Fruit fly (Drosophila melanogaster): ENCODE results near the gene Scsalpha1.
A peak's percentile ranks its signal among the peaks of the same experiment; 100 is the strongest.

Scsalpha1 gene

DNA sequence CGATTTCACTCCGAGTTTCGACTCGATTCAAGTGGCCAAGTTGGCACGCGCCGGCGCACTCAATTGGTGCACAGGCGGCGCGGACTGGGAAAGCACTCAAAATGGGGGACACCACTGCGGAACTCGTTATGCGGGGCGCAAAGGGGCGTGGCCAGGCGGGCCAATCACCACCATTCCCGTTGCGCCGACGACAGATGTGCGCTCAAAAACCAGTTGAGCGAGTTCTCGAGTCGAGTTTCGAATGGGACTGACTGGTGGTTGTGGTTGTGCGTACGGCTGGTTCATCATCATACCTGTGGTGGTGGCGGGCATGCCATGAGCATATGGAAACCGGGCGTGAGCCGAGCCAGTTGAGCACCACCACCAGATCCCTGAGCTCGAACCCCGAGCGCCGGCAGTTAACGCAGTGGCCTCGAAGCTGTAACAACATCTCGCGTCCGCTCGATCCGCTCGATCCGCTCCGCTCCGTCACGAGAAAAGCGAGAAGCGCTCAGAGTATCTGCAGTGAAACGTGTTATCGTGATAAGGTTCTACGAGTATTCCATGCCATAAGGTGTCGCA, 31.9 kb downstream of the Scsalpha1 start, which contains the start of gene Awh:
Gene Awh, plus strand, starts transcription at position 392 of the 561 bp plus-strand sequence.
- peak; percentile 67 for TF ChIP-seq CrebA (GFP tag; optimal IDR thresholded peaks at IDR 0.05; ENCODE audit: borderline replicate concordance)
- TF ChIP-seq Dif (GFP tag; optimal IDR thresholded peaks at IDR 0.05; ENCODE audit: partially characterized antibody) = peak; percentile 93
- peak; percentile 67 for TF ChIP-seq h (GFP tag; optimal IDR thresholded peaks at IDR 0.05)
- peak in 1 of 2 experiments; percentile 54 for TF ChIP-seq dl (GFP tag; optimal IDR thresholded peaks at IDR 0.05; ENCODE audit: insufficient read depth in 1 of 2, partially characterized antibody in 2 of 2)
- peak; percentile 27 for TF ChIP-seq Jra (GFP tag; optimal IDR thresholded peaks at IDR 0.05)
- peak; percentile 96 for TF ChIP-seq Vsx2 (GFP tag; optimal IDR thresholded peaks at IDR 0.05; ENCODE audit: partially characterized antibody)
- TF ChIP-seq Hnf4 (GFP tag; optimal IDR thresholded peaks at IDR 0.05) = no peak
- TF ChIP-seq tai (GFP tag; optimal IDR thresholded peaks at IDR 0.05) = no peak
- TF ChIP-seq fru (GFP tag; optimal IDR thresholded peaks at IDR 0.05) = peak; percentile 14
- TF ChIP-seq Rel (GFP tag; optimal IDR thresholded peaks at IDR 0.05) = no peak
- TF ChIP-seq Rel (tag; optimal IDR thresholded peaks at IDR 0.05) = no peak

dm6 chr3L:3847810-3848326, 33.9 kb downstream of the Scsalpha1 start:
- TF ChIP-seq Rel (GFP tag; optimal IDR thresholded peaks at IDR 0.05) (no peak), Rel (tag; optimal IDR thresholded peaks at IDR 0.05) (no peak), Dfd (GFP tag; optimal IDR thresholded peaks at IDR 0.05) (no peak), Hr83 (GFP tag; optimal IDR thresholded peaks at IDR 0.05; ENCODE audit: poor library complexity, severe bottlenecking) (no peak)

DNA sequence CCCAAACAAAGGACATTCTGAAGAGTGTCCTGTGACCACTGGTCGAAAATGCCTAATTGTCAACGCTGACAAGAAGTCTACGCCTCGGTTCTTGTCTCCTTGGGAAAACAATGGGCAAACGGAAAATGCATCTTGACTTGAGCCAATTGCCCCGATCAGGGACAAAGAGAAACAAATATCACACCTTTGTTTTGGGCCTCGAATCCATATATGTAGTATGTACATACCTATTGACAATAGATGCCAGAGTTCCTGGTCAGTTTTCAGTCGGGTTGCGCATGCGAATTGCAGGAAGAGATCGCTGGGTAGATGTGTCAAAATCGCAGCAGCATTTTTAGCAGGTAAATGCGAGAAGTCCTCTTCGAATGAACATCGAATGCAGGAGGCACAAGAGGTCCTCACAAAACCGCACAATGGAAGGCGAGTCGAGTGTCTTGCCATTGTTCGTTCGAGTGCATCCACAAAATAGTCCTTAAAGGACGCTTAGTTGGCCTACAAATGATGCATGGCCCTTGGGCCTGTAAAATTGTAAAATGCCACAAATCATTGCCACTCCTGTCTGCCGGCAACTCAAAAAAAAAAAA, 34.8 kb downstream of the Scsalpha1 start:
- TF ChIP-seq psq (GFP tag; optimal IDR thresholded peaks at IDR 0.05) (no peak), foxo (GFP tag; optimal IDR thresholded peaks at IDR 0.05) (no peak), Hr78 (GFP tag; optimal IDR thresholded peaks at IDR 0.05) (no peak), br (GFP tag; optimal IDR thresholded peaks at IDR 0.05) (no peak), pan (optimal IDR thresholded peaks at IDR 0.05) (no peak), Sp1 (GFP tag; optimal IDR thresholded peaks at IDR 0.05) (no peak)

dm6 chr3L:3849763-3850162, 35.8 kb downstream of the Scsalpha1 start:
- no peak for TF ChIP-seq sv (GFP tag; optimal IDR thresholded peaks at IDR 0.05)
- no peak for TF ChIP-seq Rel (GFP tag; optimal IDR thresholded peaks at IDR 0.05)
- TF ChIP-seq Rel (tag; optimal IDR thresholded peaks at IDR 0.05) = no peak
- no peak for TF ChIP-seq Myc (optimal IDR thresholded peaks at IDR 0.05)
- TF ChIP-seq Hr83 (GFP tag; optimal IDR thresholded peaks at IDR 0.05; ENCODE audit: poor library complexity, severe bottlenecking) = no peak
- TF ChIP-seq dl (GFP tag; optimal IDR thresholded peaks at IDR 0.05; ENCODE audit: insufficient read depth in 1 of 2, partially characterized antibody in 2 of 2) = no peak
- no peak for TF ChIP-seq Dfd (GFP tag; optimal IDR thresholded peaks at IDR 0.05)
- TF ChIP-seq br (GFP tag; optimal IDR thresholded peaks at IDR 0.05) = no peak
- TF ChIP-seq usp (GFP tag; optimal IDR thresholded peaks at IDR 0.05) = no peak
- no peak for TF ChIP-seq ey (GFP tag; optimal IDR thresholded peaks at IDR 0.05)
- TF ChIP-seq sage (GFP tag; optimal IDR thresholded peaks at IDR 0.05) = no peak
- no peak for TF ChIP-seq GATAd (GFP tag; optimal IDR thresholded peaks at IDR 0.05)
- no peak for TF ChIP-seq h (GFP tag; optimal IDR thresholded peaks at IDR 0.05)
- no peak for TF ChIP-seq pan (optimal IDR thresholded peaks at IDR 0.05)
- TF ChIP-seq brk (GFP tag; optimal IDR thresholded peaks at IDR 0.05) = no peak
- TF ChIP-seq jim (GFP tag; optimal IDR thresholded peaks at IDR 0.05) = no peak
- no peak for TF ChIP-seq Vsx2 (GFP tag; optimal IDR thresholded peaks at IDR 0.05; ENCODE audit: partially characterized antibody)
- TF ChIP-seq dmrt93B (GFP tag; optimal IDR thresholded peaks at IDR 0.05) = no peak

- TF ChIP-seq psq (GFP tag; optimal IDR thresholded peaks at IDR 0.05) = no peak
- no peak for TF ChIP-seq Vsx2 (GFP tag; optimal IDR thresholded peaks at IDR 0.05; ENCODE audit: partially characterized antibody)
- TF ChIP-seq ey (GFP tag; optimal IDR thresholded peaks at IDR 0.05) = no peak
- TF ChIP-seq Sp1 (GFP tag; optimal IDR thresholded peaks at IDR 0.05) = no peak
- TF ChIP-seq dsf (GFP tag; optimal IDR thresholded peaks at IDR 0.05; ENCODE audit: borderline replicate concordance) = no peak
- TF ChIP-seq CG32264 (GFP tag; optimal IDR thresholded peaks at IDR 0.05) = no peak
- TF ChIP-seq usp (GFP tag; optimal IDR thresholded peaks at IDR 0.05) = no peak
- TF ChIP-seq Hr78 (GFP tag; optimal IDR thresholded peaks at IDR 0.05) = no peak
- no peak for TF ChIP-seq br (GFP tag; optimal IDR thresholded peaks at IDR 0.05)
Measured at dm6 chr3L:3850477-3850876, 36.5 kb downstream of the Scsalpha1 start.

Data from whole organism, wandering third instar larva.